Fruit fly (Drosophila melanogaster): ENCODE measurements around the gene TfIIA-S-2.

TfIIA-S-2 gene

DNA sequence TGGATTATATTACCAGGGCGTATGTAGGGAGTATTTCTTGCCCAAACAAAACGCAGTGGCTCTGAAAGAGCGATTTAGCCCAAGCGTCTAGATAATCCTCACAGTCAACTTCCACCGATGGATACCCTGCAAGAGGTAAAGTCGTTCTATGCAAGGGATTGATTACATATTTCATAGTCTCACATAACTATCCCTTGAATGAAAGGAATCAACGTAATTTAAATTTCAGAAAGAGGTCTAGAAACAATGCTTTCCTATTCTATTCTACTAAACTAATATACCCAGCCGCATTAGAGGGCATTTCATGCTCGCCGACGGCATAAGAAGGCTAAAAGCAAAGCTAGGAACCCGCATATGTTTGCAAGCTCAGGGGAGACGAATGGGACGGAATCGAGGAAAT, 44.6 kb downstream of the TfIIA-S-2 start (continued):
- no peak for TF ChIP-seq jigr1 (GFP tag; IDR thresholded peaks at IDR 0.05)
- peak; percentile 67; the same call in 2 of the 3 replicates for TF ChIP-seq dysf (GFP tag; IDR thresholded peaks at IDR 0.05)
- no peak for TF ChIP-seq CG4360 (GFP tag; IDR thresholded peaks at IDR 0.05)
- peak; percentile 22 for TF ChIP-seq Hand (GFP tag; optimal IDR thresholded peaks at IDR 0.05)
- TF ChIP-seq dm (GFP tag; optimal IDR thresholded peaks at IDR 0.05): no peak
- 0 out of 2 replicates have a peak, but pooled peaks have one; percentile 23 for TF ChIP-seq ssp (GFP tag; IDR thresholded peaks at IDR 0.05)
- TF ChIP-seq salm (tag; optimal IDR thresholded peaks at IDR 0.05): no peak
- no peak for TF ChIP-seq zf30C (GFP tag; optimal IDR thresholded peaks at IDR 0.05)
- peak; percentile 6; the same call in 1 of the 4 replicates for TF ChIP-seq Gug (GFP tag; IDR thresholded peaks at IDR 0.05)
- no peak for TF ChIP-seq MBD-R2 (GFP tag; IDR thresholded peaks at IDR 0.05)
- TF ChIP-seq nau (GFP tag; optimal IDR thresholded peaks at IDR 0.05): no peak
- TF ChIP-seq Ada2b (GFP tag; IDR thresholded peaks at IDR 0.05): peak; percentile 47; the same call in 1 of the 2 replicates
- TF ChIP-seq GATAe (GFP tag; conservative IDR thresholded peaks at IDR 0.05): no peak
- no peak for TF ChIP-seq ac (GFP tag; optimal IDR thresholded peaks at IDR 0.05)
- no peak for TF ChIP-seq CG4328 (GFP tag; optimal IDR thresholded peaks at IDR 0.05)
- peak; percentile 15 for TF ChIP-seq Xbp1 (GFP tag; optimal IDR thresholded peaks at IDR 0.05)
- TF ChIP-seq gem (tag; optimal IDR thresholded peaks at IDR 0.05): peak; percentile 54
- no peak for TF ChIP-seq Optix (GFP tag; IDR thresholded peaks at IDR 0.05)
- TF ChIP-seq Spps (tag; optimal IDR thresholded peaks at IDR 0.05): no peak
- no peak for TF ChIP-seq NFAT (GFP tag; IDR thresholded peaks at IDR 0.05)
- TF ChIP-seq CTCF (GFP tag; optimal IDR thresholded peaks at IDR 0.05): no peak
- no peak for TF ChIP-seq run (tag; optimal IDR thresholded peaks at IDR 0.05)
- TF ChIP-seq ewg (GFP tag; optimal IDR thresholded peaks at IDR 0.05): no peak
- TF ChIP-seq row (GFP tag; IDR thresholded peaks at IDR 0.05): peak; percentile 66
- no peak for TF ChIP-seq CG3407 (GFP tag; optimal IDR thresholded peaks at IDR 0.05)
- no peak for TF ChIP-seq CG16815 (GFP tag; optimal IDR thresholded peaks at IDR 0.05)
- no peak for TF ChIP-seq toy (GFP tag; IDR thresholded peaks at IDR 0.05)
- TF ChIP-seq Sin3A (optimal IDR thresholded peaks at IDR 0.05): no peak
- no peak for TF ChIP-seq CG6854 (GFP tag; optimal IDR thresholded peaks at IDR 0.05)
- TF ChIP-seq Doc3 (GFP tag; IDR thresholded peaks at IDR 0.05; ENCODE audit: partially characterized antibody): no peak
- TF ChIP-seq dpn (GFP tag; optimal IDR thresholded peaks at IDR 0.05): peak in 1 of 2 experiments; percentile 2
- no peak for TF ChIP-seq CG17186 (GFP tag; optimal IDR thresholded peaks at IDR 0.05)
- no peak for TF ChIP-seq hkb (optimal IDR thresholded peaks at IDR 0.05)
- 0 out of 2 replicates have a peak, but pooled peaks have one; percentile 24 for TF ChIP-seq hkb (GFP tag; IDR thresholded peaks at IDR 0.05)
- no peak for TF ChIP-seq knrl (GFP tag; IDR thresholded peaks at IDR 0.05; ENCODE audit: partially characterized antibody)
- no peak for TF ChIP-seq CG2199 (GFP tag; IDR thresholded peaks at IDR 0.05)
- no peak for TF ChIP-seq cad (GFP tag; optimal IDR thresholded peaks at IDR 0.05)

dm6 chrX:964012-964411, 47.4 kb downstream of the TfIIA-S-2 start:
- TF ChIP-seq otp (GFP tag; IDR thresholded peaks at IDR 0.05) (no peak), CG18599 (GFP tag; optimal IDR thresholded peaks at IDR 0.05) (peak; percentile 32), CG31224 (GFP tag; IDR thresholded peaks at IDR 0.05) (no peak), D19A (tag; optimal IDR thresholded peaks at IDR 0.05) (peak; percentile 43), CG7963 (GFP tag; IDR thresholded peaks at IDR 0.05; ENCODE audit: partially characterized antibody) (no peak), gcm2 (GFP tag; optimal IDR thresholded peaks at IDR 0.05) (no peak), CG2120 (GFP tag; optimal IDR thresholded peaks at IDR 0.05) (peak; percentile 19), ems (GFP tag; optimal IDR thresholded peaks at IDR 0.05) (no peak), sob (GFP tag; IDR thresholded peaks at IDR 0.05) (no peak), CG4282 (GFP tag; optimal IDR thresholded peaks at IDR 0.05) (no peak), CG11504 (tag; optimal IDR thresholded peaks at IDR 0.05) (peak; percentile 34), CG12744 (GFP tag; optimal IDR thresholded peaks at IDR 0.05) (no peak), sisA (GFP tag; IDR thresholded peaks at IDR 0.05) (no peak), ranshi (GFP tag; IDR thresholded peaks at IDR 0.05) (no peak), slbo (GFP tag; IDR thresholded peaks at IDR 0.05) (0 out of 2 replicates have a peak, but pooled peaks have one; percentile 7), CG11398 (GFP tag; optimal IDR thresholded peaks at IDR 0.05) (no peak), CG17829 (tag; optimal IDR thresholded peaks at IDR 0.05) (no peak), fd96Cb (tag; optimal IDR thresholded peaks at IDR 0.05) (no peak), CG7372 (GFP tag; IDR thresholded peaks at IDR 0.05) (no peak), Xbp1 (GFP tag; optimal IDR thresholded peaks at IDR 0.05) (no peak)

Data from whole organism, embryonic.